Fruit fly (Drosophila melanogaster) whole organism, adult: ENCODE data around the gene CG13926.

ENCODE experiments used
- CG14711 ChIP-seq: fragments of 200-800 bp; sonication (Bioruptor generic); optimal IDR thresholded peaks from 2 replicates; lab custom pipeline; 2018; ENCODE audit warnings: missing biosample characterization, mild to moderate bottlenecking, missing genetic modification characterization, moderate library complexity
- Crg-1 ChIP-seq: fragments of 200-800 bp; sonication (Bioruptor generic); optimal IDR thresholded peaks from 2 replicates; lab custom pipeline; 2016; ENCODE audit warnings: missing biosample characterization, missing genetic modification characterization

- TF ChIP-seq Crg-1 (GFP tag; lab: Kevin White, UChicago) (no peak), CG14711 (no peak)
Observed at dm6 chr3L:1629064-1629777, 11.3 kb upstream of the CG13926 start, which contains the start of gene GC.
